Worm (Caenorhabditis elegans) whole organism, L1 larva: ENCODE measurements around the gene F08H9.4.

Source experiments
- alr-1 ChIP-seq: fragments of 200-800 bp; sonication (Bioruptor generic); optimal IDR thresholded peaks from 2 replicates; lab custom pipeline; 2018; ENCODE audit warnings: borderline replicate concordance, mild to moderate bottlenecking, missing genetic modification characterization, missing compliant biosample characterization
- blmp-1 ChIP-seq: fragments of 150-350 bp; optimal IDR thresholded peaks from 2 replicates; lab custom pipeline; 2014; ENCODE audit warnings: missing biosample characterization, missing genetic modification characterization
- dpl-1 ChIP-seq, 3 experiments: fragments of 150-350 bp in 2 of 3; sonication (generic microtip) in 1 of 3; optimal IDR thresholded peaks; 2 replicates each; lab custom pipeline; 2014 to 2017; ENCODE audit warnings: missing biosample characterization in 3 of 3, missing genetic modification characterization in 3 of 3, missing genetic modification reagents in 3 of 3
- fkh-10 ChIP-seq: sonication (generic microtip); optimal IDR thresholded peaks from 2 replicates; lab custom pipeline; 2017; ENCODE audit warnings: missing biosample characterization, missing genetic modification reagents, missing genetic modification characterization
- lin-13 ChIP-seq: fragments of 150-350 bp; optimal IDR thresholded peaks from 2 replicates; lab custom pipeline; 2014; ENCODE audit warnings: missing biosample characterization, missing genetic modification reagents, missing genetic modification characterization
- lsy-2 ChIP-seq, 2 experiments: fragments of 150-350 bp; optimal IDR thresholded peaks; 2 replicates each; lab custom pipeline; 2014; ENCODE audit warnings: missing biosample characterization in 2 of 2, missing genetic modification characterization in 2 of 2
- mef-2 ChIP-seq: fragments of 150-350 bp; optimal IDR thresholded peaks from 2 replicates; lab custom pipeline; 2014; ENCODE audit warnings: missing biosample characterization, missing genetic modification characterization
- nhr-76 ChIP-seq: sonication (generic microtip); optimal IDR thresholded peaks from 2 replicates; lab custom pipeline; 2017; ENCODE audit warnings: missing biosample characterization, missing genetic modification characterization
- snpc-4 ChIP-seq: fragments of 150-350 bp; optimal IDR thresholded peaks from 2 replicates; lab custom pipeline; 2014; ENCODE audit warnings: missing biosample characterization, missing genetic modification characterization
- unc-62 ChIP-seq: fragments of 150-350 bp; optimal IDR thresholded peaks from 2 replicates; lab custom pipeline; 2014; ENCODE audit warnings: missing biosample characterization, missing genetic modification reagents, missing genetic modification characterization
- unc-86 ChIP-seq: sonication (generic microtip); optimal IDR thresholded peaks from 2 replicates; lab custom pipeline; 2016; ENCODE audit warnings: missing genetic modification characterization, missing compliant biosample characterization
- vab-15 ChIP-seq: sonication (generic microtip); optimal IDR thresholded peaks from 2 replicates; lab custom pipeline; 2017; ENCODE audit warnings: missing genotype, mild to moderate bottlenecking, missing genetic modification characterization, missing compliant biosample characterization
- ztf-4 ChIP-seq: fragments of 150-350 bp; optimal IDR thresholded peaks from 2 replicates; lab custom pipeline; 2014; ENCODE audit warnings: missing biosample characterization, missing genetic modification characterization

- TF ChIP-seq fkh-10 (GFP tag; lab: Kevin White, UChicago) (no peak), snpc-4 (tag; lab: Kevin White, UChicago) (no peak), blmp-1 (tag; lab: Kevin White, UChicago) (no peak), alr-1 (no peak), unc-86 (tag; lab: Kevin White, UChicago) (no peak), dpl-1 (GFP tag; optimal IDR thresholded peaks at IDR 0.05; lab: Kevin White, UChicago) (no peak), lin-13 (GFP tag; lab: Kevin White, UChicago) (no peak), vab-15 (tag; lab: Kevin White, UChicago) (no peak), mef-2 (no peak), unc-62 (GFP tag; lab: Kevin White, UChicago) (no peak), nhr-76 (tag; lab: Kevin White, UChicago) (no peak), ztf-4 (tag; lab: Kevin White, UChicago) (no peak), lsy-2 (tag; optimal IDR thresholded peaks at IDR 0.05; lab: Kevin White, UChicago) (no peak)
Measured at ce11 chrV:14437355-14437754, 26.9 kb downstream of the F08H9.4 start.
